Worm (Caenorhabditis elegans): ENCODE measurements around the gene srg-53.

Gene srg-53

DNA sequence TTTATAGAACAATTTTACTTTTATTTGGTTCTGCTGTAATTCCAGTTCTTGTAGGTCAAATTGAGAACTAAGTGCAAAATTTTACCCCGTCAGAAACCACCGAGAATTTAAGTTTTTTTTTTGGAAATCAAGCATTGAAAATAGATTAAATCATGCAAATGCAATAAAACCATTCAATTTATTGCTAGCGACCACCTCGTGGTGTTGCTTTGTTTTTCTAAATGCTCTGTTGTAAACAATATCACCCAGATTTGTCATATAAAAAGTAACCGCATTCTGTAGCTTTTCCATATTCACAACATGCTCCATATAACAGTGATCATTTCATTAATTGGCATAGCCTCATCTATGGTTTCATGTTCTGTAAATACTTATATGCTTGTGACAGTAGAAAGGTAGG, 29.8 kb upstream of the srg-53 start, which contains the start of gene srbc-12:
srbc-12 (plus strand) TSS at position 301 of the 400 bp plus-strand sequence.
- no peak for TF ChIP-seq lin-39 (tag; optimal IDR thresholded peaks at IDR 0.05)

DNA sequence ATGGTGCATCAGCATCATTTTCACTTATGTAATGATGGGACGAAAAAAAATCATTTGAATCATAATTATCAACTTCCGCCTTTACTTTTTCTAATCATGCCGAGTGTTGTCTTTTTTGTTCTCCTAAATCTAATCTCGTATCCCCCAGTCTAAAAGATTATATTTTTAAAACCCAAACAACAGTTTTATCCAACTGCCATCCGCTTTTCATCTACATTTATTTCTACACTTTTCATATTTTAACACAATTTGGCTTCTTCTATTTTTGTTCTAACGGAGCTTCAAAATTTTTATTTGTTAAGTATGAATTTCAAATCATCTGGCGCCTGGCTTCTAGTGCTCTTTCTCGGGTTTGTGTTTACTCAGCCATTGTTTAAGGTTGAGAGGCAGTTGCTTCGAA, 27.1 kb upstream of the srg-53 start, which contains the start of gene K09C6.3:
K09C6.3 (plus strand) TSS at position 301 of the 400 bp plus-strand sequence.
- TF ChIP-seq peb-1 (tag; optimal IDR thresholded peaks at IDR 0.05) = no peak
- TF ChIP-seq nhr-77 (tag; optimal IDR thresholded peaks at IDR 0.05) = no peak
- TF ChIP-seq nhr-6 (tag; optimal IDR thresholded peaks at IDR 0.05) = no peak
- TF ChIP-seq skn-1 (tag; optimal IDR thresholded peaks at IDR 0.05) = no peak
- no peak for TF ChIP-seq sem-4 (tag; optimal IDR thresholded peaks at IDR 0.05)
- TF ChIP-seq aly-2 (tag; optimal IDR thresholded peaks at IDR 0.05) = no peak
- no peak for TF ChIP-seq nhr-129 (tag; optimal IDR thresholded peaks at IDR 0.05)
- TF ChIP-seq crh-2 (tag; optimal IDR thresholded peaks at IDR 0.05) = no peak
- no peak for TF ChIP-seq nhr-23 (tag; optimal IDR thresholded peaks at IDR 0.05)
- no peak for TF ChIP-seq zag-1 (tag; optimal IDR thresholded peaks at IDR 0.05)
- no peak for TF ChIP-seq ama-1 (optimal IDR thresholded peaks at IDR 0.05)
- no peak for TF ChIP-seq elt-3 (tag; optimal IDR thresholded peaks at IDR 0.05)
- no peak for TF ChIP-seq lin-39 (tag; optimal IDR thresholded peaks at IDR 0.05)
- no peak for TF ChIP-seq snpc-4 (tag; optimal IDR thresholded peaks at IDR 0.05)
- TF ChIP-seq sma-9 (GFP tag; optimal IDR thresholded peaks at IDR 0.05) = no peak
- TF ChIP-seq sma-9 (tag; optimal IDR thresholded peaks at IDR 0.05) = no peak
- TF ChIP-seq ztf-11 (tag; optimal IDR thresholded peaks at IDR 0.05) = no peak
- no peak for TF ChIP-seq gmeb-1 (tag; optimal IDR thresholded peaks at IDR 0.05)

DNA sequence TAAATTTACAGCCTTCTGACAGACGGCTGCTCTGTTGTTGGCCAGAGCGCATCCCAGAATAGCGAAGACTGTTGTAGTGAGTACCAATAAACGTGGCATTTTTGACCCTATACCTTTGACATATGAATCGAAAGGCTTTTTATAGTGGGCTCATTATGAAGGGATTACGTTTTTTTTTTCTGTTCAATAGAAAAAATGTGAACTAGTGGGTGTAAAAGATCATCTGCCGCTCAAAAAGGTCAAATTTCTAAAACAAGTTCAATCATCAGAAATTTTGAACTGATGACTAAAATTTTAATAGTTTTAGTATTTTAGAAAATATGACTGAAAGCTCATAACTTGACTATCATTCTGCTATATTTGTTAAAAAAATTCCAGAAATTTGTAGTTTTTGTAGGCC, 24.3 kb upstream of the srg-53 start, which contains the start of gene K09C6.9:
K09C6.9 (minus strand) TSS at position 101 of the 400 bp plus-strand sequence.
- no peak for TF ChIP-seq sem-4 (tag; optimal IDR thresholded peaks at IDR 0.05)
- TF ChIP-seq unc-55 (GFP tag; optimal IDR thresholded peaks at IDR 0.05) = no peak
- TF ChIP-seq ZK546.5 (tag; optimal IDR thresholded peaks at IDR 0.05) = no peak
- TF ChIP-seq peb-1 (tag; optimal IDR thresholded peaks at IDR 0.05) = no peak
- no peak for TF ChIP-seq nhr-237 (tag; optimal IDR thresholded peaks at IDR 0.05)
- TF ChIP-seq lsy-2 (tag; optimal IDR thresholded peaks at IDR 0.05) = no peak
- TF ChIP-seq crh-2 (tag; optimal IDR thresholded peaks at IDR 0.05) = no peak
- TF ChIP-seq lin-39 (tag; optimal IDR thresholded peaks at IDR 0.05) = no peak
- no peak for TF ChIP-seq elt-1 (tag; optimal IDR thresholded peaks at IDR 0.05)
- no peak for TF ChIP-seq nhr-11 (tag; optimal IDR thresholded peaks at IDR 0.05)
- TF ChIP-seq ztf-4 (tag; optimal IDR thresholded peaks at IDR 0.05) = no peak
- TF ChIP-seq R02D3.7 (tag; optimal IDR thresholded peaks at IDR 0.05) = no peak
- no peak for TF ChIP-seq fos-1 (tag; optimal IDR thresholded peaks at IDR 0.05)
- no peak for TF ChIP-seq mbf-1 (tag; optimal IDR thresholded peaks at IDR 0.05)
- no peak for TF ChIP-seq nhr-25 (tag; optimal IDR thresholded peaks at IDR 0.05)
- no peak for TF ChIP-seq sma-9 (GFP tag; optimal IDR thresholded peaks at IDR 0.05)
- TF ChIP-seq sma-9 (tag; optimal IDR thresholded peaks at IDR 0.05) = no peak
- no peak for TF ChIP-seq nhr-6 (tag; optimal IDR thresholded peaks at IDR 0.05)

DNA sequence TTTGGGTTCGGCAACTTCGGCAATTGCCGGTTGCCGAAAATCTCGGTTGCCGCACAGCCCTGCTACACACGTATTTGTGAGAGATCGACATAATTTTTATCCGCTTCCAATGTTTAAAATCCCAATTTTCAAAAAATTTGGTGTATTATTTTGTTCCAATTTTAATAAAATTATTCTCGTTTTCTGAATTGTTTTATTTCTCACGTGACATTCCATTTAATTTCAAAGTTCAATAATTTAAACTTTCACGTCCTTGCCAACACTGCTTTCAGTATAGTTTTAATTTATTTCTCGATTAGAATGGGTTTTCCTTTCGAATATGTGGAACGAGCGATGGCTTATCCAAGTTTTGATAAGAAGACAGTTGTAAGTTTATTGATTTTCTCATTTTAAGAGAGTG, 22.7 kb upstream of the srg-53 start, which contains the start of gene K09C6.2:
K09C6.2 (plus strand) TSS at position 301 of the 400 bp plus-strand sequence.
- no peak for TF ChIP-seq mdl-1 (tag; optimal IDR thresholded peaks at IDR 0.05)
- no peak for TF ChIP-seq ztf-1 (GFP tag; conservative IDR thresholded peaks at IDR 0.05)
- TF ChIP-seq lsy-2 (tag; optimal IDR thresholded peaks at IDR 0.05) = no peak
- no peak for TF ChIP-seq fos-1 (tag; optimal IDR thresholded peaks at IDR 0.05)

DNA sequence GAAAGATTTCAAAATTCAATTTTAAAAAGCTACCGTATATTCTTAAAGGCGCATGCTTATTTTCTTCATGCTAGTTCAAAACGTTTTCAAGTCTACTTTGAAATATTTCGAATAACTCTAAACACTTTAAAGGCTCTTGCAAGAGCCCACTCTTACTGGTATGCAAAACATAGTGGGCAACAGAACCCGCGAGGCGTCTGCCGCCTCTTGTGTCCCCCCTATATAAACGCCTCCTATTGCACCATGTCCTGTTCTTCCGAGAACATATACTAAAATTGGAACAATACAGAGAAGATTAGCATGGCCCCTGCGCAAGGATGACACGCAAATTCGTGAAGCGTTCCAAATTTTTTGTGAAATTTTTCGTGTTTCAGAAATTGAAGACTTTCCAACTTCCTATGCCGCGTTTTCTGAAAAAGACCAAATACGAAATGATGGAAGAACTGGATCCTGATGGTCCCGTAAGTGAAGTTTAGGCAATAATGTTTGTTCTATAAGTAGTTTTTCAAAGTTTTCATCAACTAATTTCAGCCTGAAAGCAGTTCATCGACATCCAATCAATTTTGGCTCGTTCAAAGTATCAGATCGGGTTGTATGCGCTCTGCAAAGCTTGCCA, 20.3 kb upstream of the srg-53 start:
- TF ChIP-seq snpc-4 (tag; optimal IDR thresholded peaks at IDR 0.05) (peak; percentile 88), nhr-25 (tag; optimal IDR thresholded peaks at IDR 0.05) (no peak)

DNA sequence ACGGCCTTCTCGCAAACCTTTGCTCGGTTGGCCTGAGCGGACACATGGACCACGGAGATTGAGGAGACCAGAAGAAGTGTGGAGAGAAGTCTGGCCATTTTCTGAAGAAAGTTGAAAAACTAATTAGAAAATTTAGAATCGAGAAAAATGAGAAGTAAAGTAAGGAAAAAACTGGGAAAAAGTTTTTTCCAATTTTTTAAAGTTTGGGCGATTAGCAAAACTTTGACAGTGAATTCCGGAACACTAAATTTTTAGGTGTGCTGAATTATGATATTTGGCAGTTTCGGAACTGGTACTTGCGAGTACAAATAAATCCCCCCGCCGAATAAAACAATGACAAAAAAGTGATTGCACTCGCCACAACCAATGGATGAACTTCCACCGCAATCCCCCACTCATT, 12.5 kb upstream of the srg-53 start, which contains the start of gene T02B11.3:
T02B11.3 (minus strand) TSS at position 101 of the 400 bp plus-strand sequence.
- no peak for TF ChIP-seq nhr-21 (tag; optimal IDR thresholded peaks at IDR 0.05)

All from whole organism, L2 larva.